Worm (Caenorhabditis elegans): ENCODE data around the gene T20D3.5.

ce11 chrIV:9319080-9319479 lies 17.8 kb upstream of the T20D3.5 start, which contains the start of the genes F49C12.11 and nemt-1:
- no peak for TF ChIP-seq spr-1 (tag; optimal IDR thresholded peaks at IDR 0.05)
- TF ChIP-seq cey-2 (tag; optimal IDR thresholded peaks at IDR 0.05; ENCODE audit: borderline replicate concordance, insufficient read depth) = no peak
- TF ChIP-seq tra-1 (GFP tag; IDR thresholded peaks at IDR 0.05) = no peak
- no peak for TF ChIP-seq hlh-30 (tag; optimal IDR thresholded peaks at IDR 0.05; ENCODE audit: insufficient read depth)
- TF ChIP-seq jun-1 (tag; optimal IDR thresholded peaks at IDR 0.05) = no peak
- no peak for TF ChIP-seq madf-9 (GFP tag; conservative IDR thresholded peaks at IDR 0.05)
- TF ChIP-seq nhr-48 (tag; optimal IDR thresholded peaks at IDR 0.05) = no peak
- no peak for TF ChIP-seq R02D3.7 (tag; optimal IDR thresholded peaks at IDR 0.05)
- no peak for TF ChIP-seq nhr-237 (tag; optimal IDR thresholded peaks at IDR 0.05)

All from whole organism, L4 larva.